Fruit fly (Drosophila melanogaster) whole organism, embryonic: ENCODE measurements around the gene ninaC.

ENCODE experiments used
- Adf1 ChIP-seq: fragments of 200-800 bp; sonication (Bioruptor generic); IDR thresholded peaks from 2 replicates; pipeline ENCODE4 v1.3.6; 2022; ENCODE audit warnings: missing biosample characterization, missing genetic modification characterization
- CG10462 ChIP-seq: fragments of 200-800 bp; sonication (Bioruptor generic); optimal IDR thresholded peaks from 2 replicates; lab custom pipeline; 2016; ENCODE audit warnings: missing biosample characterization, missing genetic modification characterization
- CG10654 ChIP-seq: fragments of 200-800 bp; sonication (Bioruptor generic); optimal IDR thresholded peaks from 2 replicates; lab custom pipeline; 2016; ENCODE audit warnings: missing biosample characterization, missing genetic modification characterization
- CG11093 ChIP-seq: fragments of 200-800 bp; sonication (Bioruptor generic); IDR thresholded peaks from 3 replicates; pipeline ENCODE4 v1.3.6; 2022; ENCODE audit warnings: missing biosample characterization, missing genetic modification characterization
- CG12659 ChIP-seq: fragments of 200-800 bp; sonication (Bioruptor generic); optimal IDR thresholded peaks from 3 replicates; lab custom pipeline; 2017; ENCODE audit warnings: mild to moderate bottlenecking, missing biosample characterization, missing genetic modification reagents, missing genetic modification characterization
- CG14710 ChIP-seq: fragments of 200-800 bp; sonication (Bioruptor generic); optimal IDR thresholded peaks from 3 replicates; lab custom pipeline; 2019; ENCODE audit warnings: missing biosample characterization, mild to moderate bottlenecking, missing genetic modification characterization, moderate library complexity
- CG16813 ChIP-seq: fragments of 200-800 bp; sonication (Bioruptor generic); IDR thresholded peaks from 3 replicates; pipeline ENCODE4 v1.3.6; 2022; ENCODE audit warnings: missing biosample characterization, missing genetic modification characterization; ENCODE audit not compliant: partially characterized antibody
- CG18619 ChIP-seq: fragments of 200-800 bp; sonication (Bioruptor generic); optimal IDR thresholded peaks from 3 replicates; lab custom pipeline; 2017; ENCODE audit warnings: missing biosample characterization, mild to moderate bottlenecking, missing genetic modification characterization
- CG18764 ChIP-seq: fragments of 200-800 bp; sonication (Bioruptor generic); optimal IDR thresholded peaks from 3 replicates; lab custom pipeline; 2016; ENCODE audit warnings: missing biosample characterization, missing genetic modification characterization
- CG2116 ChIP-seq: fragments of 200-800 bp; sonication (Bioruptor generic); optimal IDR thresholded peaks from 3 replicates; lab custom pipeline; 2018; ENCODE audit warnings: missing biosample characterization, mild to moderate bottlenecking, missing genetic modification characterization
- CG31388 ChIP-seq: fragments of 200-800 bp; sonication (Bioruptor generic); optimal IDR thresholded peaks from 2 replicates; lab custom pipeline; 2016; ENCODE audit warnings: missing biosample characterization, missing genetic modification characterization
- CG9437 ChIP-seq: fragments of 200-800 bp; sonication (Bioruptor generic); optimal IDR thresholded peaks from 2 replicates; lab custom pipeline; 2018; ENCODE audit warnings: missing biosample characterization, mild to moderate bottlenecking, missing genetic modification characterization
- CG9797 ChIP-seq: fragments of 200-800 bp; sonication (Bioruptor generic); optimal IDR thresholded peaks from 3 replicates; lab custom pipeline; 2018; ENCODE audit warnings: missing biosample characterization, mild to moderate bottlenecking, missing genetic modification characterization
- CG9817 ChIP-seq: fragments of 200-800 bp; sonication (Bioruptor generic); optimal IDR thresholded peaks from 2 replicates; lab custom pipeline; 2018; ENCODE audit warnings: missing biosample characterization, mild to moderate bottlenecking, missing genetic modification characterization, moderate library complexity
- Fer2 ChIP-seq: fragments of 200-800 bp; sonication (Bioruptor generic); optimal IDR thresholded peaks from 2 replicates; lab custom pipeline; 2018; ENCODE audit warnings: missing biosample characterization, mild to moderate bottlenecking, missing genetic modification characterization, moderate library complexity
- Hr3 ChIP-seq: fragments of 200-800 bp; sonication (Bioruptor generic); optimal IDR thresholded peaks from 3 replicates; lab custom pipeline; 2016; ENCODE audit warnings: missing biosample characterization, missing genetic modification characterization
- Myb ChIP-seq: fragments of 200-800 bp; sonication (Bioruptor generic); optimal IDR thresholded peaks from 2 replicates; lab custom pipeline; 2016; ENCODE audit warnings: missing biosample characterization, missing genetic modification characterization
- NK7.1 ChIP-seq: fragments of 200-800 bp; sonication (Bioruptor generic); optimal IDR thresholded peaks from 3 replicates; lab custom pipeline; 2016; ENCODE audit warnings: missing biosample characterization, missing genetic modification characterization
- Oli ChIP-seq: fragments of 200-800 bp; sonication (Bioruptor generic); optimal IDR thresholded peaks from 2 replicates; lab custom pipeline; 2018; ENCODE audit warnings: missing biosample characterization, mild to moderate bottlenecking, missing genetic modification characterization, moderate library complexity
- Opbp ChIP-seq: fragments of 200-800 bp; sonication (Bioruptor generic); IDR thresholded peaks from 3 replicates; pipeline ENCODE4 v1.3.6; 2022; ENCODE audit warnings: missing biosample characterization, missing genetic modification characterization; ENCODE audit not compliant: partially characterized antibody
- Pdp1 ChIP-seq, 2 experiments: fragments of 200-800 bp; sonication (Bioruptor generic); optimal IDR thresholded peaks; 3 replicates each; lab custom pipeline; 2016; ENCODE audit warnings: missing biosample characterization in 2 of 2, missing genetic modification characterization in 2 of 2, mild to moderate bottlenecking in 1 of 2, moderate library complexity in 1 of 2
- Sin3A ChIP-seq: fragments of >200 bp; optimal IDR thresholded peaks from 2 replicates; lab custom pipeline; 2018
- Trl ChIP-seq, 3 experiments: fragments of >200 bp in 2 of 3; fragments of 200-800 bp in 1 of 3; sonication (Bioruptor generic) in 1 of 3; optimal IDR thresholded peaks; 2 replicates in 1 of 3; 3 replicates in 2 of 3; lab custom pipeline; 2016 to 2017; ENCODE audit warnings: missing biosample characterization in 1 of 3, missing genetic modification characterization in 1 of 3
- Xbp1 ChIP-seq: fragments of 200-800 bp; sonication (Bioruptor generic); optimal IDR thresholded peaks from 3 replicates; lab custom pipeline; 2016; ENCODE audit warnings: missing biosample characterization, mild to moderate bottlenecking, missing genetic modification characterization
- aop ChIP-seq: fragments of 200-800 bp; sonication (Bioruptor generic); IDR thresholded peaks from 2 replicates; pipeline ENCODE4 v1.3.6; 2022; ENCODE audit warnings: missing biosample characterization, missing genetic modification characterization
- ash1 ChIP-seq: fragments of 200-800 bp; sonication (Bioruptor generic); optimal IDR thresholded peaks from 2 replicates; lab custom pipeline; 2018; ENCODE audit warnings: missing biosample characterization, mild to moderate bottlenecking, missing genetic modification characterization
- bcd ChIP-seq: fragments of 200-800 bp; sonication (Bioruptor generic); optimal IDR thresholded peaks from 2 replicates; lab custom pipeline; 2017; ENCODE audit warnings: missing biosample characterization, mild to moderate bottlenecking, missing genetic modification characterization
- bigmax ChIP-seq: fragments of 200-800 bp; sonication (Bioruptor generic); optimal IDR thresholded peaks from 2 replicates; lab custom pipeline; 2018; ENCODE audit warnings: missing biosample characterization, mild to moderate bottlenecking, missing genetic modification characterization
- cato ChIP-seq: fragments of 200-800 bp; sonication (Bioruptor generic); optimal IDR thresholded peaks from 2 replicates; lab custom pipeline; 2016; ENCODE audit warnings: missing biosample characterization, missing genetic modification characterization, borderline replicate concordance
- crp ChIP-seq, 2 experiments: fragments of 200-800 bp; sonication (Bioruptor generic); optimal IDR thresholded peaks; 2 replicates in 1 of 2; 3 replicates in 1 of 2; lab custom pipeline; 2017; ENCODE audit warnings: missing biosample characterization in 2 of 2, missing genetic modification characterization in 2 of 2, mild to moderate bottlenecking in 1 of 2, moderate library complexity in 1 of 2
- dan ChIP-seq: fragments of 200-800 bp; sonication (Bioruptor generic); IDR thresholded peaks from 2 replicates; pipeline ENCODE4 v1.3.6; 2022; ENCODE audit warnings: missing biosample characterization, missing genetic modification characterization
- dpn ChIP-seq, 2 experiments: fragments of 200-800 bp; sonication (Bioruptor generic); optimal IDR thresholded peaks; 3 replicates each; lab custom pipeline; 2016; ENCODE audit warnings: missing biosample characterization in 2 of 2, missing genetic modification characterization in 2 of 2
- ewg ChIP-seq: fragments of 200-800 bp; sonication (Bioruptor generic); optimal IDR thresholded peaks from 3 replicates; lab custom pipeline; 2017; ENCODE audit warnings: mild to moderate bottlenecking, missing biosample characterization, missing genetic modification reagents, missing genetic modification characterization
- exex ChIP-seq: fragments of 200-800 bp; sonication (Bioruptor generic); optimal IDR thresholded peaks from 4 replicates; lab custom pipeline; 2018; ENCODE audit warnings: missing biosample characterization, mild to moderate bottlenecking, missing genetic modification characterization, moderate library complexity
- grn ChIP-seq: fragments of 200-800 bp; sonication (Bioruptor generic); optimal IDR thresholded peaks from 3 replicates; lab custom pipeline; 2017; ENCODE audit warnings: missing biosample characterization, missing genetic modification characterization
- hkb ChIP-seq, 2 experiments: fragments of 200-800 bp in 1 of 2; fragments of >200 bp in 1 of 2; sonication (Bioruptor generic) in 1 of 2; IDR thresholded peaks in 1 of 2; optimal IDR thresholded peaks in 1 of 2; 2 replicates each; pipeline versions ENCODE4 v1.3.6 to Lab custom; 2017 to 2022; ENCODE audit warnings: missing biosample characterization in 1 of 2, missing genetic modification characterization in 1 of 2
- klu ChIP-seq: fragments of 200-800 bp; sonication (Bioruptor generic); IDR thresholded peaks from 2 replicates; pipeline ENCODE4 v1.3.6; 2022; ENCODE audit warnings: missing biosample characterization, missing genetic modification characterization
- luna ChIP-seq: fragments of 200-800 bp; sonication (Bioruptor generic); optimal IDR thresholded peaks from 2 replicates; lab custom pipeline; 2016; ENCODE audit warnings: missing biosample characterization, missing genetic modification characterization
- pan ChIP-seq, 4 experiments: fragments of >200 bp in 3 of 4; fragments of 200-800 bp in 1 of 4; sonication (Bioruptor generic) in 1 of 4; optimal IDR thresholded peaks in 3 of 4; IDR thresholded peaks in 1 of 4; 2 replicates each; pipeline versions ENCODE4 v1.3.6 to Lab custom; 2017 to 2022; ENCODE audit warnings: missing biosample characterization in 2 of 4, missing genetic modification characterization in 2 of 4, mixed read lengths in 1 of 4
- prd ChIP-seq, 3 experiments: fragments of >200 bp in 2 of 3; fragments of 200-800 bp in 1 of 3; sonication (Bioruptor generic) in 1 of 3; optimal IDR thresholded peaks in 2 of 3; IDR thresholded peaks in 1 of 3; 2 replicates in 2 of 3; 3 replicates in 1 of 3; pipeline versions ENCODE4 v1.3.6 to Lab custom; 2017 to 2022; ENCODE audit warnings: missing biosample characterization in 1 of 3, missing genetic modification characterization in 1 of 3
- schlank ChIP-seq: fragments of 200-800 bp; sonication (Bioruptor generic); optimal IDR thresholded peaks from 2 replicates; lab custom pipeline; 2018; ENCODE audit warnings: missing biosample characterization, mild to moderate bottlenecking, missing genetic modification characterization
- ssp ChIP-seq: fragments of 200-800 bp; sonication (Bioruptor generic); IDR thresholded peaks from 2 replicates; pipeline ENCODE4 v1.3.6; 2022; ENCODE audit warnings: missing biosample characterization, missing genetic modification characterization
- tio ChIP-seq: fragments of 200-800 bp; sonication (Bioruptor generic); optimal IDR thresholded peaks from 2 replicates; lab custom pipeline; 2017; ENCODE audit warnings: missing biosample characterization, missing genetic modification characterization, inconsistent platforms
- vfl ChIP-seq: fragments of 200-800 bp; sonication (Bioruptor generic); optimal IDR thresholded peaks from 2 replicates; lab custom pipeline; 2016; ENCODE audit warnings: missing biosample characterization, missing genetic modification characterization
- vnd ChIP-seq: fragments of 200-800 bp; sonication (Bioruptor generic); IDR thresholded peaks from 3 replicates; pipeline ENCODE4 v1.3.6; 2022; ENCODE audit warnings: missing biosample characterization, missing genetic modification characterization; ENCODE audit not compliant: partially characterized antibody
- z ChIP-seq: fragments of 200-800 bp; sonication (Bioruptor generic); IDR thresholded peaks from 3 replicates; pipeline ENCODE4 v1.3.6; 2022; ENCODE audit warnings: missing biosample characterization, missing genetic modification characterization

The ninaC gene

DNA sequence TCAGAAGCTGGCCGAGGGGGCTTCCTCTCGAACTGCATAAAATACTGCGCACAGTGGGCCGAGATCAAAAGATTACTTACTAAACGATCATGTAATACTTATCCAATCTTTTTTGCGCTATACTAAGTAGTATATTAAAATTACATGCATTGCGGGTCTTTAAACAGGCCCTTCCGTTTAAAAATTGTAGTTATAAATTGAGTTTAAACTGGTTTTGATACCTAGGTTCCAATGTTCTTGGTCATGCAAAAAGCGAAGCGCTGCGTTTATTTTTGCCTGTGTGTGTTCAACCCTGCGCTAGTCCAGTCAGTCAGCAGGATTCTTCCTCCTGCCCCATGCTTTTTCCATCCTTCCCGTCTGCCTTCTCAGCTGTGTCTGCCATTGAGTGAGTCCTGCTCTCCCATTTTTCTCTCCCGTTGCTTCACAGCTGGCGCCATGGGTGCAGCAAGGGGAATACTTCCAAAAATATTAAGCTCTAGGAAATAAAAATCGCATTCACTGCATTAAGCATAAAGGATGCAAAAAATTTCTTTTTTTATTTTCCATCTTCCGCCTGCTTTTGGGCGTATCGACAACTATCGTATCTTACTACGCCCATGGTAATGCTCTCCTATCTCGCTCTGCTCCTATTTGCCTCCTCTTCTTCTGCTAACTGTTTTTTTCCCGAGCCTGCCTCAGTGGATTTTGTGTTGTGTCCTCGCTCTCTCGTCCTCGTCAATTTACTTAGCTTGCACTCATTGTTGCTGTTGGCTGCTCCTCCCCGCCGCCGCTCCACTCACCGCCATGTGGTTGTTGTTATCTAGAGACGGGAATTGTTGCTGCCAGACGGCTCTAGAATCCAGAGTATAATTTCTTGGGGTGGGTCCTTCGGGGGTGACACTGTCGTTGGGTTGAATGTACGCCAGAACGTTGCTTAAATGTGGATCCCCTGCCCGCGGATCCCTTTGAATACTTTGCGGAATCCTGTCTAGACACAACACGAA, 43.1 kb downstream of the ninaC start (continued):
- no peak for TF ChIP-seq pan (optimal IDR thresholded peaks at IDR 0.05; lab: Kevin White, UChicago)
- peak in 1 of 2 experiments; percentile 54 for TF ChIP-seq pan (GFP tag; optimal IDR thresholded peaks at IDR 0.05 in 1 of 2, IDR thresholded peaks at IDR 0.05 in 1 of 2)
- no peak for TF ChIP-seq CG11093
- TF ChIP-seq CG12659 (GFP tag; lab: Kevin White, UChicago) = peak; percentile 62
- no peak for TF ChIP-seq hkb (optimal IDR thresholded peaks at IDR 0.05; lab: Kevin White, UChicago)
- peak; percentile 60 for TF ChIP-seq hkb (GFP tag; IDR thresholded peaks at IDR 0.05; lab: Robert Waterston, UW)
- TF ChIP-seq cato (GFP tag; lab: Kevin White, UChicago) = peak; percentile 42
- TF ChIP-seq dpn (GFP tag; optimal IDR thresholded peaks at IDR 0.05; lab: Kevin White, UChicago) = peak; percentile 30 to 63
- peak; percentile 50 for TF ChIP-seq NK7.1 (GFP tag; lab: Kevin White, UChicago)
- TF ChIP-seq CG2116 = peak; percentile 7
- TF ChIP-seq CG9797 (GFP tag; lab: Kevin White, UChicago) = no peak
- no peak for TF ChIP-seq bigmax (GFP tag; lab: Kevin White, UChicago)
- TF ChIP-seq grn (GFP tag; lab: Kevin White, UChicago) = no peak
- no peak for TF ChIP-seq aop
- peak in 1 of 2 experiments; percentile 24 for TF ChIP-seq crp (GFP tag; optimal IDR thresholded peaks at IDR 0.05; lab: Kevin White, UChicago)
- TF ChIP-seq luna (GFP tag; lab: Kevin White, UChicago) = peak; percentile 52
- no peak for TF ChIP-seq prd (optimal IDR thresholded peaks at IDR 0.05; lab: Kevin White, UChicago)
- peak; percentile 81 for TF ChIP-seq prd (GFP tag; IDR thresholded peaks at IDR 0.05; lab: Robert Waterston, UW)
- no peak for TF ChIP-seq CG31388 (GFP tag; lab: Kevin White, UChicago)
- TF ChIP-seq dan = no peak
- TF ChIP-seq tio = peak; percentile 37
- TF ChIP-seq ssp (GFP tag; lab: Robert Waterston, UW) = no peak
- TF ChIP-seq bcd (GFP tag; lab: Kevin White, UChicago) = peak; percentile 52
- TF ChIP-seq Adf1 (GFP tag; lab: Robert Waterston, UW) = peak; percentile 18
- peak; percentile 8 for TF ChIP-seq CG14710 (tag; lab: Kevin White, UChicago)
- no peak for TF ChIP-seq ash1 (GFP tag; lab: Kevin White, UChicago)
- no peak for TF ChIP-seq Xbp1 (GFP tag; lab: Kevin White, UChicago)
- no peak for TF ChIP-seq Sin3A (lab: Kevin White, UChicago)
- peak; percentile 55 for TF ChIP-seq vfl
- no peak for TF ChIP-seq CG10654 (GFP tag; lab: Kevin White, UChicago)
- TF ChIP-seq CG10462 = no peak
- TF ChIP-seq Trl (optimal IDR thresholded peaks at IDR 0.05; lab: Kevin White, UChicago) = peak; percentile 13 to 38
- TF ChIP-seq Trl (GFP tag; optimal IDR thresholded peaks at IDR 0.05; lab: Kevin White, UChicago) = no peak
- no peak for TF ChIP-seq Fer2
- TF ChIP-seq vnd (GFP tag; lab: Robert Waterston, UW) = no peak
- TF ChIP-seq Opbp = no peak
- TF ChIP-seq schlank (tag; lab: Kevin White, UChicago) = peak; percentile 73
- peak; percentile 71 for TF ChIP-seq Myb (GFP tag; lab: Kevin White, UChicago)
- TF ChIP-seq CG16813 (GFP tag; lab: Robert Waterston, UW) = no peak
- no peak for TF ChIP-seq ewg
- peak; percentile 45 for TF ChIP-seq CG18619
- peak; percentile 58 for TF ChIP-seq Hr3 (GFP tag; lab: Kevin White, UChicago)
- peak; percentile 74 for TF ChIP-seq klu (GFP tag; lab: Robert Waterston, UW)
- TF ChIP-seq CG9817 (tag; lab: Kevin White, UChicago) = peak; percentile 50
- no peak for TF ChIP-seq z
- TF ChIP-seq CG9437 (GFP tag; lab: Kevin White, UChicago) = no peak
- peak; percentile 2 to 45 for TF ChIP-seq Pdp1 (GFP tag; optimal IDR thresholded peaks at IDR 0.05; lab: Kevin White, UChicago)
- TF ChIP-seq CG18764 (GFP tag; lab: Kevin White, UChicago) = no peak
- peak; percentile 50 for TF ChIP-seq Oli (tag; lab: Kevin White, UChicago)
- peak; percentile 1 for TF ChIP-seq exex
